Worm (Caenorhabditis elegans) whole organism, L3 larva: ENCODE results near the gene C27D8.2.

Experiments
- ZK546.5 ChIP-seq: sonication (generic microtip); optimal IDR thresholded peaks from 2 replicates; lab custom pipeline; 2017; ENCODE audit warnings: missing biosample characterization, missing genetic modification characterization
- ama-1 ChIP-seq: fragments of 150-350 bp; optimal IDR thresholded peaks from 2 replicates; lab custom pipeline; 2018
- ceh-9 ChIP-seq: sonication (generic microtip); optimal IDR thresholded peaks from 2 replicates; lab custom pipeline; 2018; ENCODE audit warnings: missing biosample characterization, missing genetic modification characterization
- egl-5 ChIP-seq: fragments of 150-350 bp; optimal IDR thresholded peaks from 2 replicates; lab custom pipeline; 2017; ENCODE audit warnings: missing biosample characterization, missing genetic modification reagents, missing genetic modification characterization, inconsistent platforms
- lin-39 ChIP-seq: fragments of 150-350 bp; optimal IDR thresholded peaks from 2 replicates; lab custom pipeline; 2018; ENCODE audit warnings: missing biosample characterization, missing genetic modification reagents, missing genetic modification characterization
- lsy-12 ChIP-seq: sonication (generic microtip); optimal IDR thresholded peaks from 2 replicates; lab custom pipeline; 2016; ENCODE audit warnings: mild to moderate bottlenecking, missing genetic modification characterization, missing compliant biosample characterization
- nhr-25 ChIP-seq: sonication (generic microtip); optimal IDR thresholded peaks from 2 replicates; lab custom pipeline; 2017; ENCODE audit warnings: missing biosample characterization, missing genetic modification characterization
- unc-62 ChIP-seq: fragments of 150-350 bp; sonication (generic microtip); optimal IDR thresholded peaks from 4 replicates; lab custom pipeline; 2014; ENCODE audit warnings: missing biosample characterization, missing genetic modification reagents, missing genetic modification characterization
- zag-1 ChIP-seq: fragments of 150-350 bp; optimal IDR thresholded peaks from 2 replicates; lab custom pipeline; 2014; ENCODE audit warnings: missing biosample characterization, missing genetic modification characterization

- TF ChIP-seq lin-39 (tag; lab: Kevin White, UChicago) (no peak), lsy-12 (tag; lab: Kevin White, UChicago) (no peak), ZK546.5 (tag; lab: Kevin White, UChicago) (no peak), nhr-25 (tag; lab: Kevin White, UChicago) (peak; percentile 34), ceh-9 (tag; lab: Kevin White, UChicago) (no peak), egl-5 (no peak), zag-1 (tag; lab: Kevin White, UChicago) (no peak), ama-1 (lab: Kevin White, UChicago) (no peak), unc-62 (no peak)
These were observed at the start of gene C27D8.2 for ce11 chrIV:12710996-12711395.
